Fruit fly (Drosophila melanogaster) S2 (cell line): ENCODE data around the gene Ns4.

ENCODE experiments used
- CG8478 ChIP-seq: fragments of >200 bp; optimal IDR thresholded peaks from 2 replicates; lab custom pipeline; 2018
- CTCF ChIP-seq, 2 experiments: fragments of >200 bp; optimal IDR thresholded peaks; 2 replicates each; lab custom pipeline; 2018

DNA sequence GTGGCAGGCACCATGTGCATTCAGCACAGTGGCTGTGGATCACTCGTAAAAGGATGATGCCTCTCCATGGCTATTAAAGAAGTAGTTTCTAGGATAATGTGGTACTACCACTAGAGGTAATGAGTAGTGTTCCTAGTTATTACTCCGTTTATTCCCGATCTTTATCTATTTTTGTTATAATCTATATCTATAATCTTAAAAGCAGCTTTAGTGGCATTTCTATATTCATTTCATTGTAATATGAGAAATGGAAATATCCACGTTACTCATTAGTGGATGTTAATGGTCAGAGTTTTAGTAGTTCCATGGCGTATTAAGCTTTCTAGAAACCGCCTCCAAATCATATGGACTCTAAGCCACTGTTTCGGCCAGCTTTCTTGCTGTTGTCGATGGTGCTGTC, 35.6 kb upstream of the Ns4 start:
- no peak for TF ChIP-seq CTCF (optimal IDR thresholded peaks at IDR 0.05; lab: Kevin White, UChicago)
- no peak for TF ChIP-seq CG8478 (lab: Kevin White, UChicago)
